Worm (Caenorhabditis elegans): ENCODE data around the gene F21A3.3.

ce11 chrV:15497731-15498130 lies 19.8 kb upstream of the F21A3.3 start:
- TF ChIP-seq hnd-1 (tag; optimal IDR thresholded peaks at IDR 0.05) (no peak), ama-1 (optimal IDR thresholded peaks at IDR 0.05) (no peak), aly-1 (tag; optimal IDR thresholded peaks at IDR 0.05) (no peak), hmbx-1 (tag; optimal IDR thresholded peaks at IDR 0.05) (no peak), scrt-1 (GFP tag; IDR thresholded peaks at IDR 0.05) (no peak)

All from whole organism, early embryonic.